Fruit fly (Drosophila melanogaster) whole organism, embryonic: ENCODE measurements around the gene CG8141.

Experiments used
- CG11456 ChIP-seq: fragments of 200-800 bp; sonication (Bioruptor generic); IDR thresholded peaks from 3 replicates; pipeline ENCODE4 v1.3.6; 2022; ENCODE audit warnings: missing biosample characterization, missing genetic modification characterization
- CG12219 ChIP-seq: fragments of 200-800 bp; sonication (Bioruptor generic); optimal IDR thresholded peaks from 3 replicates; lab custom pipeline; 2018; ENCODE audit warnings: missing biosample characterization, mild to moderate bottlenecking, missing genetic modification characterization
- CG13287 ChIP-seq: fragments of 200-800 bp; sonication (Bioruptor generic); IDR thresholded peaks from 2 replicates; pipeline ENCODE4 v1.3.6; 2022; ENCODE audit warnings: missing biosample characterization, missing genetic modification characterization; ENCODE audit not compliant: partially characterized antibody
- CG1832 ChIP-seq: fragments of 200-800 bp; sonication (Bioruptor generic); optimal IDR thresholded peaks from 2 replicates; lab custom pipeline; 2017; ENCODE audit warnings: missing biosample characterization, mild to moderate bottlenecking, missing genetic modification characterization, inconsistent platforms
- CG4707 ChIP-seq: fragments of 200-800 bp; sonication (Bioruptor generic); optimal IDR thresholded peaks from 2 replicates; lab custom pipeline; 2018; ENCODE audit warnings: missing biosample characterization, mild to moderate bottlenecking, missing genetic modification characterization, moderate library complexity
- CG5953 ChIP-seq: fragments of 200-800 bp; sonication (Bioruptor generic); IDR thresholded peaks from 2 replicates; pipeline ENCODE4 v1.3.6; 2022; ENCODE audit warnings: missing biosample characterization, missing genetic modification characterization
- Opbp ChIP-seq: fragments of 200-800 bp; sonication (Bioruptor generic); IDR thresholded peaks from 3 replicates; pipeline ENCODE4 v1.3.6; 2022; ENCODE audit warnings: missing biosample characterization, missing genetic modification characterization; ENCODE audit not compliant: partially characterized antibody
- btn ChIP-seq: fragments of 200-800 bp; sonication (Bioruptor generic); optimal IDR thresholded peaks from 2 replicates; lab custom pipeline; 2016; ENCODE audit warnings: missing biosample characterization, missing genetic modification characterization
- caup ChIP-seq: fragments of 200-800 bp; sonication (Bioruptor generic); optimal IDR thresholded peaks from 3 replicates; lab custom pipeline; 2017; ENCODE audit warnings: missing biosample characterization, mild to moderate bottlenecking, missing genetic modification characterization, moderate library complexity; ENCODE audit not compliant: severe bottlenecking
- dpn ChIP-seq, 2 experiments: fragments of 200-800 bp; sonication (Bioruptor generic); optimal IDR thresholded peaks; 3 replicates each; lab custom pipeline; 2016; ENCODE audit warnings: missing biosample characterization in 2 of 2, missing genetic modification characterization in 2 of 2
- dysf ChIP-seq: fragments of 200-800 bp; sonication (Bioruptor generic); IDR thresholded peaks from 3 replicates; pipeline ENCODE4 v1.3.6; 2022; ENCODE audit warnings: missing biosample characterization, missing genetic modification characterization
- gsb ChIP-seq: fragments of 200-800 bp; sonication (Bioruptor generic); IDR thresholded peaks from 2 replicates; pipeline ENCODE4 v1.3.6; 2022; ENCODE audit warnings: missing biosample characterization, missing genetic modification characterization
- slou ChIP-seq: fragments of 200-800 bp; sonication (Bioruptor generic); optimal IDR thresholded peaks from 3 replicates; lab custom pipeline; 2016; ENCODE audit warnings: missing biosample characterization, missing genetic modification characterization

dm6 chr3R:13188219-13188618 lies 3.2 kb upstream of the CG8141 start, which contains the start of gene CG14380:
- TF ChIP-seq CG13287 (no peak), CG11456 (no peak), dpn (GFP tag; optimal IDR thresholded peaks at IDR 0.05; lab: Kevin White, UChicago) (no peak), caup (no peak), gsb (GFP tag; lab: Robert Waterston, UW) (no peak), CG4707 (GFP tag; lab: Kevin White, UChicago) (no peak), btn (no peak), CG5953 (no peak), CG12219 (GFP tag; lab: Kevin White, UChicago) (no peak), CG1832 (no peak), dysf (GFP tag; lab: Robert Waterston, UW) (no peak), Opbp (GFP tag; lab: Robert Waterston, UW) (no peak), slou (GFP tag; lab: Kevin White, UChicago) (no peak)
